Fruit fly (Drosophila melanogaster): Measurements from ENCODE around the gene mnd.

DNA sequence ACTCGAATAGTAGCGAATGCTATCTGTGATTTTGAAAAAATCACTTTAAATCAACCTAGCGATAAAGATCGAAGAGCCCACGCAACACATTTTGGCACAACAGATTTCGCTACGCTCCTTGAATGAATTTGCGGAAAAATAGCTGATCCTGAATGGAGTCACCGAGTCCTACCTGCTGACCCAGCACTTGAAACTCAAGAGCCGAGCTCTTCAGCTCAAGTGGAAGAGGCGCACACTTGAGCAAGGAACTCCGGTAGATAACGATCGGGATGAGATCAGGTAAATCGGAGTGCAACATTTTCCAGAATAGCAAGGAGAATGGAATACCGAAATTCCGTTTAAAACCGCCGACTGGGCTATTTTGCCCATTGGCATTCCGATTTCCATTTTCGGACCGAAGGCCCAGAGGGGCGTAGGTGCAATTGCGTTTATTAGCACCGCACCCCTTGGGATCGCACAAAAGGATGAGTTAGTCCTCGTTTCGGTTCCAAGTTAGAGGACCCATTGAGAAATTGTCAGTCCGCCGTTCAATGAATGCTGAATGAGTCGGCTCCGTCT is 55.5 kb downstream of the mnd start:
- TF ChIP-seq CG4496 (GFP tag; IDR thresholded peaks at IDR 0.05) (no peak), Pif1A (GFP tag; optimal IDR thresholded peaks at IDR 0.05) (no peak)
